Worm (Caenorhabditis elegans): ENCODE data around the gene zen-4.

DNA sequence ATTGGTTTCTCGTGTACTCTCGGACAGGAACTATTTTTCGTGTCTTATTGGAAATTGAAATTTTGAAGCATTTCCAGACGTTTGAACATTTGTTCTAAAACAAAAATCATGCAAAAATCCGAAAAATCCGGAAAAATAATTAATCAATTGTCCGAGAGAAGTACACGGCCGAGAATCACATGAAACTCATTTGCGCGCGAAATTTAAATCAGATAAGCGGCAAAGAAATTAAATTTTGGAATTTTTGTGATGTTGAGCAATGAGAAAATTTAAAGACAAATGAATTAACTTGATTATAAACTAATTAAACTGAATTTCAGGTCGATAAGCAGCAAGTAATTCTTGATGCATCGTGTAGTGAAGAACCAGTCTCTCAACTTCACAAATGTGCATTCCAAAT is 9.3 kb upstream of the zen-4 start:
- no peak for TF ChIP-seq W03F9.2 (tag; optimal IDR thresholded peaks at IDR 0.05)
- TF ChIP-seq dao-5 (tag; optimal IDR thresholded peaks at IDR 0.05), result no peak

Data from whole organism, L4/young adult.